Worm (Caenorhabditis elegans) whole organism, L1 larva: ENCODE measurements around the gene W01B6.6.

Experiments
- aha-1 ChIP-seq: fragments of 150-350 bp; optimal IDR thresholded peaks from 2 replicates; lab custom pipeline; 2014; ENCODE audit warnings: missing biosample characterization, missing genetic modification characterization
- ama-1 ChIP-seq: fragments of 150-350 bp; optimal IDR thresholded peaks from 2 replicates; lab custom pipeline; 2014
- nhr-77 ChIP-seq: fragments of 150-350 bp; optimal IDR thresholded peaks from 2 replicates; lab custom pipeline; 2014; ENCODE audit warnings: missing biosample characterization, missing genetic modification characterization
- snpc-4 ChIP-seq: fragments of 150-350 bp; optimal IDR thresholded peaks from 2 replicates; lab custom pipeline; 2014; ENCODE audit warnings: missing biosample characterization, missing genetic modification characterization
- tbx-2 ChIP-seq: sonication (generic microtip); optimal IDR thresholded peaks from 2 replicates; lab custom pipeline; 2016; ENCODE audit warnings: missing genetic modification characterization, missing compliant biosample characterization

DNA sequence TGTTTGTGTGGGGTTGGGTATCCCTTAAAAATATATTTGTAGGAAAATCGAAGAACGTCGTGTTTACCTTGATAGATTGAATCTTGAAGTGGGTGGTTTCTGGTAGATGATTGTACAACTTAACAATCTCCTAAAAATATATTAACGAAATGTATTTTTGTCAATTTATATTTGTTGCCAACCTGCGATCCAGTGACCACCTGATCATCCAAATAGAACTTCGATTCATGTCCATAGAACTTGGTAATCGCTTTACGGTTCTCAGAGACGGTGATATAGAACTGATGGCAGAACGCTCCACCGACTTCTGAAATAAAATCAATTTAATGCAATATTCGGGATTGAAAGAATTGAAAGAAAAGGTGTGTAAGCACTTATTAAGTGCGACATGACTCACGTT is 47.5 kb downstream of the W01B6.6 start:
- TF ChIP-seq tbx-2 (tag; lab: Kevin White, UChicago) (no peak), aha-1 (tag; lab: Kevin White, UChicago) (no peak), ama-1 (lab: Kevin White, UChicago) (no peak), nhr-77 (no peak), snpc-4 (tag; lab: Kevin White, UChicago) (no peak)
